Worm (Caenorhabditis elegans) whole organism, young adult: ENCODE results near the gene K06A9.3.
A peak's percentile ranks its signal among the peaks of the same experiment; 100 is the strongest.

ENCODE experiments used
- B0035.1 ChIP-seq: sonication (generic microtip); optimal IDR thresholded peaks from 2 replicates; lab custom pipeline; 2016; ENCODE audit warnings: missing genetic modification characterization, mild to moderate bottlenecking, missing compliant biosample characterization, missing genotype, missing genetic modification reagents
- B0261.1 ChIP-seq: sonication (generic microtip); optimal IDR thresholded peaks from 2 replicates; lab custom pipeline; 2016; ENCODE audit warnings: mild to moderate bottlenecking, missing genetic modification characterization, moderate library complexity, missing compliant biosample characterization
- C17E4.6 ChIP-seq: fragments of 200-800 bp; sonication (Bioruptor generic); IDR thresholded peaks from 2 replicates; pipeline ENCODE4 v1.3.6; 2022; ENCODE audit warnings: missing genetic modification reagents, missing genetic modification characterization, missing compliant biosample characterization
- F33H1.4 ChIP-seq: fragments of 200-800 bp; sonication (Bioruptor generic); IDR thresholded peaks from 2 replicates; pipeline ENCODE4 v1.3.6; 2022; ENCODE audit warnings: missing genetic modification reagents, missing genetic modification characterization, missing compliant biosample characterization
- F39B2.1 ChIP-seq: fragments of 200-800 bp; sonication (Bioruptor generic); IDR thresholded peaks from 2 replicates; pipeline ENCODE4 v1.3.6; 2022; ENCODE audit warnings: missing genetic modification reagents, missing genetic modification characterization, missing compliant biosample characterization
- F55B11.4 ChIP-seq: sonication (generic microtip); optimal IDR thresholded peaks from 2 replicates; lab custom pipeline; 2016; ENCODE audit warnings: missing compliant biosample characterization, missing genetic modification characterization, borderline replicate concordance; ENCODE audit not compliant: insufficient read depth
- Y67H2A.10 ChIP-seq: fragments of 200-800 bp; sonication (Bioruptor generic); conservative IDR thresholded peaks from 2 replicates; pipeline ENCODE4 v1.3.6; 2022; ENCODE audit warnings: missing genetic modification reagents, missing genetic modification characterization, missing compliant biosample characterization
- akir-1 ChIP-seq: fragments of 200-800 bp; sonication (Bioruptor generic); optimal IDR thresholded peaks from 2 replicates; lab custom pipeline; 2018; ENCODE audit warnings: mild to moderate bottlenecking, missing genetic modification characterization, moderate library complexity, missing compliant biosample characterization
- aptf-3 ChIP-seq: fragments of 200-800 bp; sonication (Bioruptor generic); IDR thresholded peaks from 2 replicates; pipeline ENCODE4 v1.3.6; 2022; ENCODE audit warnings: missing genetic modification characterization, missing compliant biosample characterization
- atf-7 ChIP-seq: sonication (generic microtip); optimal IDR thresholded peaks from 2 replicates; lab custom pipeline; 2017; ENCODE audit warnings: mild to moderate bottlenecking, missing genetic modification characterization, missing compliant biosample characterization
- attf-5 ChIP-seq: fragments of 200-800 bp; sonication (Bioruptor generic); optimal IDR thresholded peaks from 2 replicates; lab custom pipeline; 2018; ENCODE audit warnings: mild to moderate bottlenecking, missing genetic modification characterization, missing compliant biosample characterization
- ceh-40 ChIP-seq: fragments of 200-800 bp; sonication (Bioruptor generic); IDR thresholded peaks from 2 replicates; pipeline ENCODE4 v1.3.6; 2022; ENCODE audit warnings: missing genetic modification characterization, missing compliant biosample characterization
- ceh-58 ChIP-seq: fragments of 200-800 bp; sonication (Bioruptor generic); IDR thresholded peaks from 2 replicates; pipeline ENCODE4 v1.3.6; 2022; ENCODE audit warnings: missing genetic modification characterization, missing compliant biosample characterization
- chd-7 ChIP-seq: sonication (generic microtip); optimal IDR thresholded peaks from 2 replicates; lab custom pipeline; 2016; ENCODE audit warnings: mild to moderate bottlenecking, missing genetic modification characterization, moderate library complexity, missing compliant biosample characterization
- dox-1 ChIP-seq: fragments of 200-800 bp; sonication (Bioruptor generic); IDR thresholded peaks from 2 replicates; pipeline ENCODE4 v1.3.6; 2022; ENCODE audit warnings: missing genetic modification reagents, missing genetic modification characterization, missing compliant biosample characterization
- dpl-1 ChIP-seq: fragments of 150-350 bp; optimal IDR thresholded peaks from 2 replicates; lab custom pipeline; 2014; ENCODE audit warnings: missing biosample characterization, missing genetic modification reagents, missing genetic modification characterization
- egl-44 ChIP-seq: fragments of 200-800 bp; sonication (Bioruptor generic); IDR thresholded peaks from 2 replicates; pipeline ENCODE4 v1.3.6; 2022; ENCODE audit warnings: missing genetic modification reagents, missing genetic modification characterization, missing compliant biosample characterization
- egrh-3 ChIP-seq: fragments of 200-800 bp; sonication (Bioruptor generic); IDR thresholded peaks from 2 replicates; pipeline ENCODE4 v1.3.6; 2022; ENCODE audit warnings: missing genetic modification reagents, missing genetic modification characterization, missing compliant biosample characterization
- gei-17 ChIP-seq: fragments of 200-800 bp; sonication (Bioruptor generic); optimal IDR thresholded peaks from 2 replicates; lab custom pipeline; 2018; ENCODE audit warnings: mild to moderate bottlenecking, missing genetic modification characterization, missing compliant biosample characterization
- hrde-1 ChIP-seq: sonication (generic microtip); optimal IDR thresholded peaks from 2 replicates; lab custom pipeline; 2016; ENCODE audit warnings: missing genetic modification characterization, mild to moderate bottlenecking, missing compliant biosample characterization, moderate library complexity, missing genotype, missing genetic modification reagents, borderline replicate concordance
- let-526 ChIP-seq: fragments of 200-800 bp; sonication (Bioruptor generic); IDR thresholded peaks from 2 replicates; pipeline ENCODE4 v1.3.6; 2022; ENCODE audit warnings: missing genetic modification reagents, missing genetic modification characterization, missing compliant biosample characterization
- lin-26 ChIP-seq: fragments of 200-800 bp; sonication (Bioruptor generic); IDR thresholded peaks from 2 replicates; pipeline ENCODE4 v1.3.6; 2022; ENCODE audit warnings: missing genetic modification reagents, missing genetic modification characterization, missing compliant biosample characterization
- mcd-1 ChIP-seq: fragments of 200-800 bp; sonication (Bioruptor generic); IDR thresholded peaks from 2 replicates; pipeline ENCODE4 v1.3.6; 2022; ENCODE audit warnings: missing genetic modification reagents, missing genetic modification characterization, missing compliant biosample characterization
- mel-28 ChIP-seq: sonication (generic microtip); optimal IDR thresholded peaks from 2 replicates; lab custom pipeline; 2016; ENCODE audit warnings: borderline replicate concordance, mild to moderate bottlenecking, missing genetic modification characterization, missing compliant biosample characterization
- nhr-120 ChIP-seq: fragments of 200-800 bp; sonication (Bioruptor generic); IDR thresholded peaks from 2 replicates; pipeline ENCODE4 v1.3.6; 2022; ENCODE audit warnings: missing genetic modification characterization, missing compliant biosample characterization
- nhr-179 ChIP-seq: sonication (generic microtip); optimal IDR thresholded peaks from 2 replicates; lab custom pipeline; 2016; ENCODE audit warnings: mild to moderate bottlenecking, missing genetic modification characterization, missing compliant biosample characterization
- nhr-80 ChIP-seq: sonication (generic microtip); optimal IDR thresholded peaks from 2 replicates; lab custom pipeline; 2016; ENCODE audit warnings: missing genetic modification characterization, missing compliant biosample characterization
- pha-4 ChIP-seq: fragments of 150-350 bp; sonication (generic microtip); optimal IDR thresholded peaks from 2 replicates; lab custom pipeline; 2014; ENCODE audit warnings: missing biosample characterization, missing genetic modification reagents, missing genetic modification characterization
- rpc-1 ChIP-seq, 2 experiments: fragments of 150-350 bp in 1 of 2; sonication (generic microtip) in 1 of 2; optimal IDR thresholded peaks; 2 replicates each; lab custom pipeline; 2014 to 2018; ENCODE audit warnings: missing biosample characterization in 1 of 2, missing genetic modification characterization in 1 of 2, missing genetic modification reagents in 1 of 2, missing genotype in 1 of 2
- snpc-1.1 ChIP-seq: sonication (generic microtip); optimal IDR thresholded peaks from 2 replicates; lab custom pipeline; 2017; ENCODE audit warnings: missing genetic modification characterization, mild to moderate bottlenecking, missing compliant biosample characterization, antibody characterized with exemption, moderate library complexity, missing genotype, missing genetic modification reagents; ENCODE audit not compliant: insufficient read depth
- unc-62 ChIP-seq: fragments of 150-350 bp; optimal IDR thresholded peaks from 2 replicates; lab custom pipeline; 2014; ENCODE audit warnings: missing biosample characterization, missing genetic modification reagents, missing genetic modification characterization
- zfh-2 ChIP-seq: fragments of 200-800 bp; sonication (Bioruptor generic); conservative IDR thresholded peaks from 2 replicates; pipeline ENCODE4 v1.3.6; 2022; ENCODE audit warnings: missing genetic modification reagents, missing genetic modification characterization, missing compliant biosample characterization
- ztf-25 ChIP-seq: fragments of 200-800 bp; sonication (Bioruptor generic); IDR thresholded peaks from 2 replicates; pipeline ENCODE4 v1.3.6; 2022; ENCODE audit warnings: missing genetic modification reagents, missing genetic modification characterization, missing compliant biosample characterization

Gene K06A9.3

ce11 chrX:1568377-1568776 lies 33.2 kb upstream of the K06A9.3 start, which contains the start of gene H02F09.3:
Gene H02F09.3 (plus strand): TSS chrX:1568677.
- TF ChIP-seq ztf-25 (GFP tag; lab: Robert Waterston, UW): no peak
- no peak for TF ChIP-seq aptf-3
- no peak for TF ChIP-seq chd-7 (tag; lab: Kevin White, UChicago)
- TF ChIP-seq C17E4.6 (GFP tag; lab: Robert Waterston, UW): no peak
- TF ChIP-seq F39B2.1: no peak
- no peak for TF ChIP-seq Y67H2A.10 (GFP tag; lab: Robert Waterston, UW)
- TF ChIP-seq mcd-1 (GFP tag; lab: Robert Waterston, UW): no peak
- TF ChIP-seq lin-26 (GFP tag; lab: Robert Waterston, UW): no peak
- no peak for TF ChIP-seq unc-62 (GFP tag; lab: Kevin White, UChicago)
- TF ChIP-seq ceh-40 (GFP tag; lab: Robert Waterston, UW): no peak
- no peak for TF ChIP-seq ceh-58 (GFP tag; lab: Robert Waterston, UW)

- TF ChIP-seq B0261.1 (no peak), let-526 (GFP tag; lab: Robert Waterston, UW) (no peak), atf-7 (tag; lab: Kevin White, UChicago) (no peak), nhr-120 (no peak), mel-28 (tag; lab: Kevin White, UChicago) (no peak), hrde-1 (tag; lab: Kevin White, UChicago) (no peak), ceh-58 (GFP tag; lab: Robert Waterston, UW) (no peak), dpl-1 (no peak), pha-4 (tag; lab: Kevin White, UChicago) (no peak), dox-1 (GFP tag; lab: Robert Waterston, UW) (no peak), F55B11.4 (tag; lab: Kevin White, UChicago) (no peak), attf-5 (GFP tag; lab: Kevin White, UChicago) (no peak), C17E4.6 (GFP tag; lab: Robert Waterston, UW) (no peak)
Observed at ce11 chrX:1556917-1557316, 21.8 kb upstream of the K06A9.3 start.

ce11 chrX:1549095-1549494 lies 13.9 kb upstream of the K06A9.3 start:
- no peak for TF ChIP-seq B0035.1 (tag; lab: Kevin White, UChicago)
- no peak for TF ChIP-seq F33H1.4 (GFP tag; lab: Robert Waterston, UW)
- no peak for TF ChIP-seq gei-17 (GFP tag; lab: Kevin White, UChicago)

- TF ChIP-seq egrh-3: peak; percentile 86
- peak; percentile 63 for TF ChIP-seq zfh-2 (GFP tag; lab: Robert Waterston, UW)
Observed at ce11 chrX:1548471-1548870, 13.3 kb upstream of the K06A9.3 start.

ce11 chrX:1546878-1547555 lies 11.9 kb upstream of the K06A9.3 start, which contains the start of gene K06A9.1:
Gene K06A9.1 (plus strand): TSS chrX:1547505.
- TF ChIP-seq nhr-80 (peak; percentile 51), akir-1 (GFP tag; lab: Kevin White, UChicago) (no peak)

ce11 chrX:1543432-1543831 lies 8.3 kb upstream of the K06A9.3 start:
- TF ChIP-seq nhr-80: peak; percentile 42
- no peak for TF ChIP-seq snpc-1.1 (tag; lab: Kevin White, UChicago)
- no peak for TF ChIP-seq rpc-1 (optimal IDR thresholded peaks at IDR 0.05; lab: Kevin White, UChicago)
- TF ChIP-seq rpc-1 (tag; optimal IDR thresholded peaks at IDR 0.05; lab: Kevin White, UChicago): no peak
- TF ChIP-seq nhr-179 (tag; lab: Kevin White, UChicago): no peak
- no peak for TF ChIP-seq aptf-3
- TF ChIP-seq egl-44: no peak
